Worm (Caenorhabditis elegans) whole organism, L2 larva: ENCODE data around the gene cmtr-2.

Source experiments
- R02D3.7 ChIP-seq: fragments of 150-350 bp; optimal IDR thresholded peaks from 2 replicates; lab custom pipeline; 2014; ENCODE audit warnings: missing biosample characterization, missing genetic modification characterization
- ceh-16 ChIP-seq: fragments of 150-350 bp; optimal IDR thresholded peaks from 2 replicates; lab custom pipeline; 2014; ENCODE audit warnings: missing biosample characterization, missing genetic modification characterization
- lin-39 ChIP-seq: fragments of 150-350 bp; optimal IDR thresholded peaks from 2 replicates; lab custom pipeline; 2014; ENCODE audit warnings: missing biosample characterization, missing genetic modification reagents, missing genetic modification characterization

- TF ChIP-seq lin-39 (tag; lab: Kevin White, UChicago) (no peak), R02D3.7 (tag; lab: Kevin White, UChicago) (no peak), ceh-16 (tag; lab: Kevin White, UChicago) (no peak)
Measured at ce11 chrIII:6605442-6605992, 9.7 kb upstream of the cmtr-2 start.
